Fruit fly (Drosophila melanogaster) S2 (cell line): Measurements from ENCODE around the gene HP5.

Experiments
- CG8478 ChIP-seq: fragments of >200 bp; optimal IDR thresholded peaks from 2 replicates; lab custom pipeline; 2018
- CTCF ChIP-seq, 2 experiments: fragments of >200 bp; optimal IDR thresholded peaks; 2 replicates each; lab custom pipeline; 2018

dm6 chrX:11430940-11431339 is 23.6 kb upstream of the HP5 start:
- no peak for TF ChIP-seq CTCF (optimal IDR thresholded peaks at IDR 0.05; lab: Kevin White, UChicago)
- no peak for TF ChIP-seq CG8478
